Fruit fly (Drosophila melanogaster) S2 (cell line): ENCODE measurements around the gene mat.

Experiments used
- CG8478 ChIP-seq: fragments of >200 bp; optimal IDR thresholded peaks from 2 replicates; lab custom pipeline; 2018
- CTCF ChIP-seq, 2 experiments: fragments of >200 bp; optimal IDR thresholded peaks; 2 replicates each; lab custom pipeline; 2018

DNA sequence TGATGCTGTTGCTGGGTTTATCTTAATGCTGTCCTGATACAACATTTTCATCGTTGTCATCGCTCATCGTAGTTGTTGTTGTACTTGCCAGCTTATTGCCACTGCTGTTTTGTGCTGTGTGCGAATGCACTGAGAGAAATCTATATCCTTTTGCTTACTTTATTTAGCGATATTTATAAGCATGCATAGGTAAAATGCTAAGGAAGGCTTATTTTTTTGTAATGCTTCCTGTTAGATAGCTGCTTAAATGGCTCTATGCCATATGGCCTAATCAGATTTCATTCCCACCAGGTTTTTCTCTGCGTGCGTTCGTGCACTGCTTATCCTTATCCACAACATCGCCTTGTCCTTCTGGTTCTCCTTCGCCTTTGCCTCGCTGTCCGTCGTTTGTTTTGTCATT lies 49.5 kb downstream of the mat start:
- TF ChIP-seq CG8478 (lab: Kevin White, UChicago) (no peak), CTCF (optimal IDR thresholded peaks at IDR 0.05; lab: Kevin White, UChicago) (no peak)
